Worm (Caenorhabditis elegans): ENCODE data around the gene R05G9.5.

Gene R05G9.5

ce11 chrII:6523940-6524339 lies 23.9 kb upstream of the R05G9.5 start:
- TF ChIP-seq B0310.2 (tag; optimal IDR thresholded peaks at IDR 0.05) (no peak), scrt-1 (GFP tag; IDR thresholded peaks at IDR 0.05) (no peak), tbx-11 (GFP tag; IDR thresholded peaks at IDR 0.05) (no peak), ets-7 (tag; optimal IDR thresholded peaks at IDR 0.05) (no peak)

ce11 chrII:6522622-6523254 lies 22.7 kb upstream of the R05G9.5 start:
- peak; percentile 53 for TF ChIP-seq aly-1 (tag; optimal IDR thresholded peaks at IDR 0.05)
- 0 out of 2 replicates have a peak, but pooled peaks have one; percentile 23 for TF ChIP-seq flt-1 (GFP tag; IDR thresholded peaks at IDR 0.05)
- TF ChIP-seq sea-1 (GFP tag; conservative IDR thresholded peaks at IDR 0.05) = 0 out of 2 replicates have a peak, but pooled peaks have one; percentile 36
- TF ChIP-seq hmg-4 (GFP tag; optimal IDR thresholded peaks at IDR 0.05) = peak; percentile 80
- TF ChIP-seq ets-7 (tag; optimal IDR thresholded peaks at IDR 0.05) = no peak

- TF ChIP-seq ceh-36 (tag; optimal IDR thresholded peaks at IDR 0.05) (no peak), hnd-1 (tag; optimal IDR thresholded peaks at IDR 0.05) (no peak), scrt-1 (GFP tag; IDR thresholded peaks at IDR 0.05) (no peak), ama-1 (optimal IDR thresholded peaks at IDR 0.05) (no peak), tbx-37 (GFP tag; conservative IDR thresholded peaks at IDR 0.05) (no peak), tra-4 (tag; optimal IDR thresholded peaks at IDR 0.05) (no peak), sea-1 (GFP tag; conservative IDR thresholded peaks at IDR 0.05) (no peak), ceh-13 (GFP tag; optimal IDR thresholded peaks at IDR 0.05) (no peak), flt-1 (GFP tag; IDR thresholded peaks at IDR 0.05) (no peak), ets-7 (tag; optimal IDR thresholded peaks at IDR 0.05) (no peak), aly-1 (tag; optimal IDR thresholded peaks at IDR 0.05) (no peak), hmg-4 (GFP tag; optimal IDR thresholded peaks at IDR 0.05) (no peak)
These were observed 21.3 kb upstream of the R05G9.5 start, which contains the start of gene toe-2 for ce11 chrII:6521316-6521715. Gene toe-2 (minus strand): TSS chrII:6521385.

- no peak for TF ChIP-seq B0310.2 (tag; optimal IDR thresholded peaks at IDR 0.05)
- TF ChIP-seq tbx-37 (GFP tag; conservative IDR thresholded peaks at IDR 0.05) = no peak
- no peak for TF ChIP-seq ets-7 (tag; optimal IDR thresholded peaks at IDR 0.05)
- no peak for TF ChIP-seq tbx-11 (GFP tag; IDR thresholded peaks at IDR 0.05)
- TF ChIP-seq scrt-1 (GFP tag; IDR thresholded peaks at IDR 0.05) = no peak
- no peak for TF ChIP-seq hmg-4 (GFP tag; optimal IDR thresholded peaks at IDR 0.05)
- TF ChIP-seq sea-1 (GFP tag; conservative IDR thresholded peaks at IDR 0.05) = no peak
- TF ChIP-seq aly-1 (tag; optimal IDR thresholded peaks at IDR 0.05) = no peak
- no peak for TF ChIP-seq ama-1 (optimal IDR thresholded peaks at IDR 0.05)
These were observed 20.0 kb upstream of the R05G9.5 start for ce11 chrII:6520103-6520502.

ce11 chrII:6519703-6520102 lies 19.6 kb upstream of the R05G9.5 start:
- TF ChIP-seq pes-1 (GFP tag; IDR thresholded peaks at IDR 0.05) (no peak), aly-1 (tag; optimal IDR thresholded peaks at IDR 0.05) (no peak), ets-7 (tag; optimal IDR thresholded peaks at IDR 0.05) (no peak), scrt-1 (GFP tag; IDR thresholded peaks at IDR 0.05) (no peak), hnd-1 (tag; optimal IDR thresholded peaks at IDR 0.05) (no peak), ama-1 (optimal IDR thresholded peaks at IDR 0.05) (no peak), F13C5.2 (tag; optimal IDR thresholded peaks at IDR 0.05) (no peak), B0310.2 (tag; optimal IDR thresholded peaks at IDR 0.05) (no peak), ceh-13 (GFP tag; optimal IDR thresholded peaks at IDR 0.05) (no peak), sea-1 (GFP tag; conservative IDR thresholded peaks at IDR 0.05) (no peak), tbx-11 (GFP tag; IDR thresholded peaks at IDR 0.05) (no peak), flt-1 (GFP tag; IDR thresholded peaks at IDR 0.05) (no peak), hmg-4 (GFP tag; optimal IDR thresholded peaks at IDR 0.05) (no peak), ceh-36 (tag; optimal IDR thresholded peaks at IDR 0.05) (no peak), tbx-37 (GFP tag; conservative IDR thresholded peaks at IDR 0.05) (no peak), hmbx-1 (tag; optimal IDR thresholded peaks at IDR 0.05) (no peak), tra-4 (tag; optimal IDR thresholded peaks at IDR 0.05) (no peak)

ce11 chrII:6516276-6516675 lies 16.2 kb upstream of the R05G9.5 start, which contains the start of gene C56E6.7:
Gene C56E6.7 (plus strand): TSS chrII:6516576.
- no peak for TF ChIP-seq scrt-1 (GFP tag; IDR thresholded peaks at IDR 0.05)
- TF ChIP-seq flt-1 (GFP tag; IDR thresholded peaks at IDR 0.05) = no peak
- no peak for TF ChIP-seq pes-1 (GFP tag; IDR thresholded peaks at IDR 0.05)
- no peak for TF ChIP-seq F13C5.2 (tag; optimal IDR thresholded peaks at IDR 0.05)
- no peak for TF ChIP-seq tbx-37 (GFP tag; conservative IDR thresholded peaks at IDR 0.05)
- no peak for TF ChIP-seq ceh-36 (tag; optimal IDR thresholded peaks at IDR 0.05)
- TF ChIP-seq sea-1 (GFP tag; conservative IDR thresholded peaks at IDR 0.05) = no peak
- TF ChIP-seq hmg-4 (GFP tag; optimal IDR thresholded peaks at IDR 0.05) = no peak
- no peak for TF ChIP-seq ceh-13 (GFP tag; optimal IDR thresholded peaks at IDR 0.05)
- no peak for TF ChIP-seq B0310.2 (tag; optimal IDR thresholded peaks at IDR 0.05)
- TF ChIP-seq hmbx-1 (tag; optimal IDR thresholded peaks at IDR 0.05) = no peak
- TF ChIP-seq aly-1 (tag; optimal IDR thresholded peaks at IDR 0.05) = no peak
- TF ChIP-seq tra-4 (tag; optimal IDR thresholded peaks at IDR 0.05) = no peak

ce11 chrII:6513911-6514310 lies 13.8 kb upstream of the R05G9.5 start, which contains the start of gene R05G9R.1:
Gene R05G9R.1 (minus strand): TSS chrII:6514011.
- TF ChIP-seq hmbx-1 (tag; optimal IDR thresholded peaks at IDR 0.05) = no peak
- no peak for TF ChIP-seq hmg-4 (GFP tag; optimal IDR thresholded peaks at IDR 0.05)
- TF ChIP-seq tbx-37 (GFP tag; conservative IDR thresholded peaks at IDR 0.05) = no peak
- TF ChIP-seq ama-1 (optimal IDR thresholded peaks at IDR 0.05) = no peak
- no peak for TF ChIP-seq aly-1 (tag; optimal IDR thresholded peaks at IDR 0.05)
- TF ChIP-seq ets-7 (tag; optimal IDR thresholded peaks at IDR 0.05) = no peak
- no peak for TF ChIP-seq ceh-13 (GFP tag; optimal IDR thresholded peaks at IDR 0.05)
- TF ChIP-seq F13C5.2 (tag; optimal IDR thresholded peaks at IDR 0.05) = no peak
- no peak for TF ChIP-seq hnd-1 (tag; optimal IDR thresholded peaks at IDR 0.05)
- no peak for TF ChIP-seq tbx-11 (GFP tag; IDR thresholded peaks at IDR 0.05)
- no peak for TF ChIP-seq ceh-36 (tag; optimal IDR thresholded peaks at IDR 0.05)

- no peak for TF ChIP-seq tbx-11 (GFP tag; IDR thresholded peaks at IDR 0.05)
- TF ChIP-seq tbx-37 (GFP tag; conservative IDR thresholded peaks at IDR 0.05) = no peak
- no peak for TF ChIP-seq B0310.2 (tag; optimal IDR thresholded peaks at IDR 0.05)
- TF ChIP-seq ceh-36 (tag; optimal IDR thresholded peaks at IDR 0.05) = no peak
These were observed 13.3 kb upstream of the R05G9.5 start for ce11 chrII:6513357-6513756.
